Worm (Caenorhabditis elegans) whole organism, L1 larva: ENCODE measurements around the gene F16H6.9.
"Not testable (repeated sequence)": the region's sequence is repeated elsewhere in the genome, so short reads cannot be mapped to it uniquely, and the experiment has no call there.

Source experiments
- C04F5.9 ChIP-seq: sonication (generic microtip); optimal IDR thresholded peaks from 2 replicates; lab custom pipeline; 2016; ENCODE audit warnings: missing genetic modification characterization, missing compliant biosample characterization
- C16A3.4 ChIP-seq: fragments of 150-350 bp; optimal IDR thresholded peaks from 2 replicates; lab custom pipeline; 2014; ENCODE audit warnings: missing biosample characterization, missing genetic modification characterization
- F16B12.6 ChIP-seq: fragments of 150-350 bp; optimal IDR thresholded peaks from 2 replicates; lab custom pipeline; 2014; ENCODE audit warnings: missing biosample characterization, missing genetic modification characterization
- aha-1 ChIP-seq: fragments of 150-350 bp; optimal IDR thresholded peaks from 2 replicates; lab custom pipeline; 2014; ENCODE audit warnings: missing biosample characterization, missing genetic modification characterization
- alr-1 ChIP-seq: fragments of 200-800 bp; sonication (Bioruptor generic); optimal IDR thresholded peaks from 2 replicates; lab custom pipeline; 2018; ENCODE audit warnings: borderline replicate concordance, mild to moderate bottlenecking, missing genetic modification characterization, missing compliant biosample characterization
- aly-2 ChIP-seq: fragments of 150-350 bp; optimal IDR thresholded peaks from 2 replicates; lab custom pipeline; 2014; ENCODE audit warnings: missing biosample characterization, missing genetic modification characterization
- blmp-1 ChIP-seq: fragments of 150-350 bp; optimal IDR thresholded peaks from 2 replicates; lab custom pipeline; 2014; ENCODE audit warnings: missing biosample characterization, missing genetic modification characterization
- ceh-63 ChIP-seq: fragments of 200-800 bp; sonication (Bioruptor generic); optimal IDR thresholded peaks from 2 replicates; lab custom pipeline; 2018; ENCODE audit warnings: mild to moderate bottlenecking, missing genetic modification characterization, missing compliant biosample characterization
- ceh-88 ChIP-seq: fragments of 200-800 bp; sonication (Bioruptor generic); IDR thresholded peaks from 2 replicates; pipeline ENCODE4 v1.3.6; 2022; ENCODE audit warnings: missing genetic modification characterization, missing compliant biosample characterization
- ceh-90 ChIP-seq: sonication (generic microtip); optimal IDR thresholded peaks from 2 replicates; lab custom pipeline; 2016; ENCODE audit warnings: missing genetic modification characterization, missing compliant biosample characterization
- dpl-1 ChIP-seq, 3 experiments: fragments of 150-350 bp in 2 of 3; sonication (generic microtip) in 1 of 3; optimal IDR thresholded peaks; 2 replicates each; lab custom pipeline; 2014 to 2017; ENCODE audit warnings: missing biosample characterization in 3 of 3, missing genetic modification characterization in 3 of 3, missing genetic modification reagents in 3 of 3
- efl-1 ChIP-seq, 4 experiments: fragments of 150-350 bp; optimal IDR thresholded peaks in 3 of 4; peaks in 1 of 4; 1 replicate in 1 of 4; 2 replicates in 3 of 4; lab custom pipeline; 2014; ENCODE audit warnings: missing biosample characterization in 2 of 4, missing genetic modification characterization in 2 of 4, missing genetic modification reagents in 2 of 4
- efl-3 ChIP-seq: fragments of 200-800 bp; sonication (Bioruptor generic); optimal IDR thresholded peaks from 2 replicates; lab custom pipeline; 2018; ENCODE audit warnings: mild to moderate bottlenecking, missing genetic modification characterization, missing compliant biosample characterization
- egl-27 ChIP-seq, 2 experiments: fragments of 150-350 bp in 1 of 2; sonication (generic microtip); optimal IDR thresholded peaks; 3 replicates each; lab custom pipeline; 2017 to 2018; ENCODE audit warnings: missing biosample characterization in 2 of 2, missing genetic modification characterization in 2 of 2, missing genetic modification reagents in 2 of 2
- elt-3 ChIP-seq, 6 experiments: fragments of 150-350 bp in 1 of 6; sonication (generic microtip); optimal IDR thresholded peaks; 2 replicates each; lab custom pipeline; 2017 to 2018; ENCODE audit warnings: missing biosample characterization in 6 of 6, missing genetic modification characterization in 6 of 6, inconsistent platforms in 1 of 6
- ets-5 ChIP-seq: fragments of 200-800 bp; sonication (Bioruptor generic); IDR thresholded peaks from 2 replicates; pipeline ENCODE4 v1.3.6; 2022; ENCODE audit warnings: missing genetic modification characterization, missing compliant biosample characterization
- fkh-10 ChIP-seq: sonication (generic microtip); optimal IDR thresholded peaks from 2 replicates; lab custom pipeline; 2017; ENCODE audit warnings: missing biosample characterization, missing genetic modification reagents, missing genetic modification characterization
- fkh-4 ChIP-seq: sonication (generic microtip); optimal IDR thresholded peaks from 2 replicates; lab custom pipeline; 2016; ENCODE audit warnings: missing compliant biosample characterization, missing genetic modification characterization, borderline replicate concordance
- fkh-8 ChIP-seq: sonication (generic microtip); optimal IDR thresholded peaks from 2 replicates; lab custom pipeline; 2016; ENCODE audit warnings: mild to moderate bottlenecking, missing genetic modification characterization, missing compliant biosample characterization
- fos-1 ChIP-seq: fragments of 150-350 bp; optimal IDR thresholded peaks from 2 replicates; lab custom pipeline; 2014; ENCODE audit warnings: missing biosample characterization, missing genetic modification characterization
- grh-1 ChIP-seq: fragments of 200-800 bp; sonication (Bioruptor generic); IDR thresholded peaks from 2 replicates; pipeline ENCODE4 v1.3.6; 2022; ENCODE audit warnings: missing genetic modification reagents, missing genetic modification characterization, missing compliant biosample characterization
- hlh-17 ChIP-seq: fragments of 200-800 bp; sonication (Bioruptor generic); optimal IDR thresholded peaks from 2 replicates; lab custom pipeline; 2018; ENCODE audit warnings: missing genetic modification characterization, mild to moderate bottlenecking, missing compliant biosample characterization, moderate library complexity, borderline replicate concordance
- irx-1 ChIP-seq: sonication (generic microtip); optimal IDR thresholded peaks from 2 replicates; lab custom pipeline; 2016; ENCODE audit warnings: missing genetic modification characterization, missing compliant biosample characterization
- jun-1 ChIP-seq: fragments of 150-350 bp; optimal IDR thresholded peaks from 2 replicates; lab custom pipeline; 2014; ENCODE audit warnings: missing biosample characterization, missing genetic modification reagents, missing genetic modification characterization
- lin-14 ChIP-seq: fragments of 200-800 bp; sonication (Bioruptor generic); optimal IDR thresholded peaks from 2 replicates; lab custom pipeline; 2018; ENCODE audit warnings: mild to moderate bottlenecking, missing genetic modification characterization, moderate library complexity, missing compliant biosample characterization
- lir-3 ChIP-seq: sonication (generic microtip); optimal IDR thresholded peaks from 2 replicates; lab custom pipeline; 2016; ENCODE audit warnings: mild to moderate bottlenecking, missing genetic modification characterization, moderate library complexity, missing compliant biosample characterization; ENCODE audit not compliant: poor library complexity
- mef-2 ChIP-seq: fragments of 150-350 bp; optimal IDR thresholded peaks from 2 replicates; lab custom pipeline; 2014; ENCODE audit warnings: missing biosample characterization, missing genetic modification characterization
- mep-1 ChIP-seq: fragments of 150-350 bp; optimal IDR thresholded peaks from 2 replicates; lab custom pipeline; 2014; ENCODE audit warnings: missing biosample characterization, missing genetic modification characterization
- nhr-12 ChIP-seq: sonication (generic microtip); optimal IDR thresholded peaks from 2 replicates; lab custom pipeline; 2017; ENCODE audit warnings: missing biosample characterization, missing genetic modification characterization
- nhr-20 ChIP-seq: sonication (generic microtip); optimal IDR thresholded peaks from 2 replicates; lab custom pipeline; 2016; ENCODE audit warnings: mild to moderate bottlenecking, missing genetic modification characterization, missing compliant biosample characterization
- nhr-76 ChIP-seq: sonication (generic microtip); optimal IDR thresholded peaks from 2 replicates; lab custom pipeline; 2017; ENCODE audit warnings: missing biosample characterization, missing genetic modification characterization
- nhr-84 ChIP-seq: sonication (generic microtip); optimal IDR thresholded peaks from 2 replicates; lab custom pipeline; 2017; ENCODE audit warnings: missing biosample characterization, missing genetic modification characterization
- nhr-85 ChIP-seq: sonication (generic microtip); peaks from one replicate; lab custom pipeline; 2016; ENCODE audit warnings: missing genetic modification characterization, inconsistent platforms, missing compliant biosample characterization
- nhr-90 ChIP-seq: sonication (generic microtip); optimal IDR thresholded peaks from 2 replicates; lab custom pipeline; 2016; ENCODE audit warnings: mild to moderate bottlenecking, missing genetic modification characterization, missing compliant biosample characterization; ENCODE audit not compliant: poor library complexity
- pax-3 ChIP-seq: fragments of 200-800 bp; sonication (Bioruptor generic); optimal IDR thresholded peaks from 2 replicates; lab custom pipeline; 2018; ENCODE audit warnings: mild to moderate bottlenecking, missing genetic modification characterization, moderate library complexity, missing compliant biosample characterization
- skn-1 ChIP-seq: fragments of 150-350 bp; optimal IDR thresholded peaks from 2 replicates; lab custom pipeline; 2014; ENCODE audit warnings: missing biosample characterization, missing genetic modification characterization
- sptf-1 ChIP-seq: fragments of 150-350 bp; optimal IDR thresholded peaks from 2 replicates; lab custom pipeline; 2014; ENCODE audit warnings: missing biosample characterization, missing genetic modification characterization
- sup-37 ChIP-seq: fragments of 200-800 bp; sonication (Bioruptor generic); optimal IDR thresholded peaks from 2 replicates; lab custom pipeline; 2018; ENCODE audit warnings: mild to moderate bottlenecking, missing genetic modification characterization, missing compliant biosample characterization
- swsn-7 ChIP-seq: sonication (generic microtip); optimal IDR thresholded peaks from 2 replicates; lab custom pipeline; 2016; ENCODE audit warnings: missing genetic modification characterization, missing compliant biosample characterization
- tlp-1 ChIP-seq: fragments of 150-350 bp; optimal IDR thresholded peaks from 2 replicates; lab custom pipeline; 2014; ENCODE audit warnings: missing biosample characterization, missing genetic modification characterization
- unc-30 ChIP-seq: sonication (generic microtip); optimal IDR thresholded peaks from 2 replicates; lab custom pipeline; 2017; ENCODE audit warnings: missing biosample characterization, missing genetic modification characterization
- unc-86 ChIP-seq: sonication (generic microtip); optimal IDR thresholded peaks from 2 replicates; lab custom pipeline; 2016; ENCODE audit warnings: missing genetic modification characterization, missing compliant biosample characterization
- unc-98 ChIP-seq: fragments of 200-800 bp; sonication (Bioruptor generic); IDR thresholded peaks from 2 replicates; pipeline ENCODE4 v1.3.6; 2022; ENCODE audit warnings: missing genetic modification characterization, missing compliant biosample characterization
- xbp-1 ChIP-seq: sonication (generic microtip); optimal IDR thresholded peaks from 2 replicates; lab custom pipeline; 2016; ENCODE audit warnings: missing genetic modification characterization, missing compliant biosample characterization
- zip-4 ChIP-seq: fragments of 200-800 bp; sonication (Bioruptor generic); optimal IDR thresholded peaks from 2 replicates; lab custom pipeline; 2018; ENCODE audit warnings: mild to moderate bottlenecking, missing genetic modification characterization, moderate library complexity, missing compliant biosample characterization
- ztf-11 ChIP-seq, 2 experiments: sonication (generic microtip); optimal IDR thresholded peaks; 2 replicates each; lab custom pipeline; 2016 to 2017; ENCODE audit warnings: missing genetic modification characterization in 2 of 2, missing biosample characterization in 1 of 2, missing compliant biosample characterization in 1 of 2
- ztf-4 ChIP-seq: fragments of 150-350 bp; optimal IDR thresholded peaks from 2 replicates; lab custom pipeline; 2014; ENCODE audit warnings: missing biosample characterization, missing genetic modification characterization

The F16H6.9 gene

ce11 chrV:18198421-18198820, 18.5 kb upstream of the F16H6.9 start, which contains the start of gene F16H6.4:
TSS of gene F16H6.4 (plus strand) at chrV:18198721.
- no peak for TF ChIP-seq nhr-84 (tag; lab: Kevin White, UChicago)
- no peak for TF ChIP-seq efl-3 (GFP tag; lab: Kevin White, UChicago)
- TF ChIP-seq irx-1, result no peak
- TF ChIP-seq C16A3.4, result no peak
- no peak for TF ChIP-seq hlh-17
- no peak for TF ChIP-seq ceh-88 (GFP tag; lab: Robert Waterston, UW)
- TF ChIP-seq C04F5.9, result no peak
- no peak for TF ChIP-seq sptf-1 (tag; lab: Kevin White, UChicago)
- no peak for TF ChIP-seq nhr-90 (tag; lab: Kevin White, UChicago)
- no peak for TF ChIP-seq unc-86 (tag; lab: Kevin White, UChicago)
- TF ChIP-seq nhr-12 (tag; lab: Kevin White, UChicago), result no peak
- no peak for TF ChIP-seq ztf-4

ce11 chrV:18209071-18209470, 7.8 kb upstream of the F16H6.9 start, which contains the start of gene F16H6.7:
TSS of gene F16H6.7 (minus strand) at chrV:18209171.
- TF ChIP-seq zip-4 (GFP tag; lab: Kevin White, UChicago) (no peak), elt-3 (tag; optimal IDR thresholded peaks at IDR 0.05; lab: Kevin White, UChicago) (no peak), fkh-10 (no peak), nhr-90 (tag; lab: Kevin White, UChicago) (no peak), ceh-63 (GFP tag; lab: Kevin White, UChicago) (no peak), ztf-11 (tag; optimal IDR thresholded peaks at IDR 0.05; lab: Kevin White, UChicago) (no peak), tlp-1 (tag; lab: Kevin White, UChicago) (no peak), nhr-85 (tag; lab: Kevin White, UChicago) (no peak), swsn-7 (tag; lab: Kevin White, UChicago) (no peak), fkh-4 (no peak)

DNA sequence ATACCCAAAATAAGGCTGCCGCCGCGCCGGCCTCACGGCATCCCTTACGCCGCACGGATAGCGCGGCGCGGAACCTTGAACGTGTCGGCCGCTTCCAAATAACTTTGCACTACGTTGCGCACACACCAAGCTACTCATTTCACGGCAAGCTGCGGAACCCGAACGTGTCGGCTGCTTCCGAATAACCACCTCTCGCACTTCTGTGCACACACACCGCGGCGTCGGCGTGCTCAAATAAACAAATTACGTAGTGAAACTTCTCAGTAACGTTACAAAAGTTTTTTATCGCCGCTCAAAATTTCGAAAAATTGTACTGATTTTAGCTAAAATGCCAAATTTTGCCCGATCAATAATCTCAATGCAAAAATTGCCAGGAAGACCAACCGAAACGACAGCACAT, 4.0 kb upstream of the F16H6.9 start:
- no peak for TF ChIP-seq pax-3 (tag; lab: Kevin White, UChicago)
- no peak for TF ChIP-seq alr-1
- no peak for TF ChIP-seq ztf-11 (tag; optimal IDR thresholded peaks at IDR 0.05; lab: Kevin White, UChicago)
- TF ChIP-seq aly-2 (tag; lab: Kevin White, UChicago), result no peak
- TF ChIP-seq F16B12.6 (tag; lab: Kevin White, UChicago), result no peak
- TF ChIP-seq mep-1 (tag; lab: Kevin White, UChicago), result no peak
- TF ChIP-seq grh-1, result no peak
- TF ChIP-seq nhr-76 (tag; lab: Kevin White, UChicago), result no peak
- no peak for TF ChIP-seq xbp-1
- no peak for TF ChIP-seq zip-4 (GFP tag; lab: Kevin White, UChicago)
- TF ChIP-seq hlh-17, result no peak
- no peak for TF ChIP-seq ztf-4
- TF ChIP-seq nhr-20 (tag; lab: Kevin White, UChicago), result no peak
- TF ChIP-seq unc-30 (tag; lab: Kevin White, UChicago), result no peak
- TF ChIP-seq, all 84 proteins: peak for 0

DNA sequence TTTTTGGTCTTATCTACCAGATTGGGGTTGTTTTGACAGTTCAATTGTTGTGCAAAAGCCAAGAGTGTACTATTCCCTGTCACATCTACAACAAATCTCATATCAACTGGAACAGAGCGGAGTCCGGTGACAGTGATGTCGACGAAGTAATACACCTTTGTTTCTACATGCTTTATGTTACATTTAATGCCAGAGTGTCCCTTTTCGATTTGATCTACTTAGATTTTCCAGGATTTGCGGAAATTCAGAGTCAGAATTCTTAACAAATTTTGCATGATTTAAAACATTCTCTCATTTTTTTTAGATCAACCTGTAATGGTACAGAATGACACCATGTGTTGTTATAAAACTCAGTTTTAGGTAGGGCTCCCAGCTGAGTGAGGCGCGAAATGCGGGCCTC, 709 bp upstream of the F16H6.9 start, which contains the start of gene F16H6.8:
F16H6.8 (minus strand) TSS at position 101 of the 400 bp plus-strand sequence.
- not testable (repeated sequence) for TF ChIP-seq lir-3, aly-2, mef-2 (tag; lab: Kevin White, UChicago)

DNA sequence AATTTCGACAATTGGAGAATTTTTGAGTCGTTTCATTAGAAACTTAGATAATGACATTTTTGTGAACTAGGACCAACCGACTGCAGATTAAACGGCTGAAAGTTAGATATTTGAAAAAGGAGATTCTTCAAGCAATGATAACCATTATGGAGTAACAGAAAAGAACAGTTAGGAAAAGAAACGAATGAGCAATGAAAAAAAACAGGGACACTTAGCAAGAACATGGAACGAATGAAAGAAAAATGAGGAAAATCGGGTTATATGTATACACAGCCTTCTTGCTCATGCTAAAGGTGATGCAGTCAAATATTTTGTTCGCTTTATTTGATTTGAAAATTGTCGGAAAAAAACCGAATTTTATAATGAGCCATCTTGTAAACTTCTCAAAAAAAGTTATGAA, 7.5 kb downstream of the F16H6.9 start, which contains the start of gene F16H6.10:
F16H6.10 (minus strand) TSS at position 101 of the 400 bp plus-strand sequence.
- TF ChIP-seq F16B12.6 (tag; lab: Kevin White, UChicago), result no peak
- no peak for TF ChIP-seq fos-1 (tag; lab: Kevin White, UChicago)
- no peak for TF ChIP-seq jun-1 (tag; lab: Kevin White, UChicago)
- no peak for TF ChIP-seq fkh-8 (tag; lab: Kevin White, UChicago)
- TF ChIP-seq skn-1 (tag; lab: Kevin White, UChicago), result no peak
- no peak for TF ChIP-seq lin-14
- TF ChIP-seq sup-37, result no peak
- no peak for TF ChIP-seq blmp-1 (tag; lab: Kevin White, UChicago)
- no peak for TF ChIP-seq ceh-90 (tag; lab: Kevin White, UChicago)
- TF ChIP-seq egl-27 (tag; optimal IDR thresholded peaks at IDR 0.05; lab: Kevin White, UChicago), result no peak
- TF ChIP-seq aha-1, result no peak
- no peak for TF ChIP-seq dpl-1 (GFP tag; optimal IDR thresholded peaks at IDR 0.05; lab: Kevin White, UChicago)
- no peak for TF ChIP-seq ets-5 (GFP tag; lab: Robert Waterston, UW)
- no peak for TF ChIP-seq unc-98 (GFP tag; lab: Robert Waterston, UW)
- TF ChIP-seq efl-1 (optimal IDR thresholded peaks at IDR 0.05; lab: Kevin White, UChicago), result no peak
- no peak for TF ChIP-seq efl-1 (GFP tag; optimal IDR thresholded peaks at IDR 0.05 in 1 of 2; lab: Kevin White, UChicago)
